Fruit fly (Drosophila melanogaster): ENCODE measurements around the gene PTPMT1.

PTPMT1 gene

dm6 chr3R:23736365-23736764 is 21.8 kb upstream of the PTPMT1 start (continued):
- TF ChIP-seq ash1 (GFP tag; optimal IDR thresholded peaks at IDR 0.05) (no peak), CG32532 (GFP tag; IDR thresholded peaks at IDR 0.05) (no peak), CG6683 (GFP tag; optimal IDR thresholded peaks at IDR 0.05) (no peak), CG18262 (tag; optimal IDR thresholded peaks at IDR 0.05) (no peak), Atf3 (GFP tag; optimal IDR thresholded peaks at IDR 0.05) (no peak), ftz-f1 (GFP tag; optimal IDR thresholded peaks at IDR 0.05) (no peak), CG15073 (GFP tag; optimal IDR thresholded peaks at IDR 0.05) (no peak), gsb (GFP tag; IDR thresholded peaks at IDR 0.05) (no peak), Poxn (GFP tag; IDR thresholded peaks at IDR 0.05) (no peak), lov (optimal IDR thresholded peaks at IDR 0.05) (no peak), lov (GFP tag; IDR thresholded peaks at IDR 0.05) (no peak), TFAM (GFP tag; optimal IDR thresholded peaks at IDR 0.05) (no peak), Xbp1 (GFP tag; optimal IDR thresholded peaks at IDR 0.05) (no peak), CG12659 (GFP tag; optimal IDR thresholded peaks at IDR 0.05) (no peak), Oaz (GFP tag; IDR thresholded peaks at IDR 0.05) (no peak), Abd-B (GFP tag; optimal IDR thresholded peaks at IDR 0.05) (no peak), org-1 (GFP tag; optimal IDR thresholded peaks at IDR 0.05) (no peak), ci (GFP tag; IDR thresholded peaks at IDR 0.05) (peak; percentile 54; the same call in 1 of the 3 replicates), Fer2 (tag; optimal IDR thresholded peaks at IDR 0.05) (no peak), Mes4 (GFP tag; optimal IDR thresholded peaks at IDR 0.05) (no peak), grn (GFP tag; optimal IDR thresholded peaks at IDR 0.05) (no peak), CG14965 (GFP tag; optimal IDR thresholded peaks at IDR 0.05; ENCODE audit: borderline replicate concordance) (no peak), CG12769 (tag; optimal IDR thresholded peaks at IDR 0.05) (peak; percentile 59), Awh (GFP tag; IDR thresholded peaks at IDR 0.05) (peak; percentile 58; the same call in 1 of the 2 replicates), Nf-YC (tag; optimal IDR thresholded peaks at IDR 0.05) (no peak), CG1602 (GFP tag; optimal IDR thresholded peaks at IDR 0.05) (no peak), Ets65A (GFP tag) (no peak), Kr (GFP tag; optimal IDR thresholded peaks at IDR 0.05) (no peak), ATbp (GFP tag; optimal IDR thresholded peaks at IDR 0.05) (peak; percentile 42), Bteb2 (GFP tag; optimal IDR thresholded peaks at IDR 0.05) (no peak), dmrt11E (tag; optimal IDR thresholded peaks at IDR 0.05) (no peak), so (GFP tag; IDR thresholded peaks at IDR 0.05) (0 out of 3 replicates have a peak, but pooled peaks have one; percentile 21), jumu (GFP tag; optimal IDR thresholded peaks at IDR 0.05) (no peak), CG31224 (GFP tag; IDR thresholded peaks at IDR 0.05) (no peak), nmo (GFP tag; optimal IDR thresholded peaks at IDR 0.05) (no peak), oc (tag; optimal IDR thresholded peaks at IDR 0.05) (peak; percentile 17), CG12071 (GFP tag; optimal IDR thresholded peaks at IDR 0.05) (peak; percentile 14), Eip74EF (GFP tag; optimal IDR thresholded peaks at IDR 0.05) (peak in 1 of 2 experiments; percentile 16), sima (GFP tag; optimal IDR thresholded peaks at IDR 0.05) (no peak), CG17829 (tag; optimal IDR thresholded peaks at IDR 0.05) (no peak), CG15696 (tag; optimal IDR thresholded peaks at IDR 0.05) (no peak), pum (GFP tag; optimal IDR thresholded peaks at IDR 0.05) (no peak), CG15269 (tag; optimal IDR thresholded peaks at IDR 0.05) (no peak), zen2 (GFP tag; IDR thresholded peaks at IDR 0.05; ENCODE audit: partially characterized antibody) (no peak), abd-A (tag; optimal IDR thresholded peaks at IDR 0.05) (peak; percentile 62), croc (GFP tag; conservative IDR thresholded peaks at IDR 0.05) (no peak), Pdp1 (GFP tag; optimal IDR thresholded peaks at IDR 0.05) (no peak), br (optimal IDR thresholded peaks at IDR 0.05) (no peak), Blimp-1 (GFP tag; optimal IDR thresholded peaks at IDR 0.05) (no peak), BEAF-32 (GFP tag; optimal IDR thresholded peaks at IDR 0.05) (no peak), stc (GFP tag; IDR thresholded peaks at IDR 0.05) (no peak)
